Worm (Caenorhabditis elegans) whole organism, L4 larva: ENCODE results near the gene F46B6.9.

Experiments
- F26F4.8 ChIP-seq: fragments of 200-800 bp; sonication (Bioruptor generic); conservative IDR thresholded peaks from 2 replicates; pipeline ENCODE4 v1.3.6; 2022; ENCODE audit warnings: missing genetic modification characterization, missing compliant biosample characterization
- F44E2.7 ChIP-seq: fragments of 200-800 bp; sonication (Bioruptor generic); IDR thresholded peaks from 2 replicates; pipeline ENCODE4 v2.1.2; 2022; ENCODE audit warnings: missing genetic modification characterization, missing compliant biosample characterization
- T26A8.4 ChIP-seq: fragments of 200-800 bp; sonication (Bioruptor generic); IDR thresholded peaks from 2 replicates; pipeline ENCODE4 v1.3.6; 2022; ENCODE audit warnings: missing genetic modification characterization, missing compliant biosample characterization
- Y48G9A.11 ChIP-seq: fragments of 200-800 bp; sonication (Bioruptor generic); IDR thresholded peaks from 2 replicates; pipeline ENCODE4 v1.3.6; 2022; ENCODE audit warnings: missing genetic modification reagents, missing genetic modification characterization, missing compliant biosample characterization
- Y5F2A.4 ChIP-seq: fragments of 200-800 bp; sonication (Bioruptor generic); optimal IDR thresholded peaks from 2 replicates; lab custom pipeline; 2018; ENCODE audit warnings: mild to moderate bottlenecking, missing genetic modification characterization, missing compliant biosample characterization
- ZK337.2 ChIP-seq: fragments of 200-800 bp; sonication (Bioruptor generic); IDR thresholded peaks from 2 replicates; pipeline ENCODE4 v1.3.6; 2022; ENCODE audit warnings: missing genetic modification reagents, missing genetic modification characterization, missing compliant biosample characterization
- aha-1 ChIP-seq: fragments of 150-350 bp; peaks from one replicate; lab custom pipeline; 2014; ENCODE audit warnings: missing biosample characterization, missing genetic modification characterization
- ama-1 ChIP-seq: fragments of 150-350 bp; optimal IDR thresholded peaks from 2 replicates; lab custom pipeline; 2014; ENCODE audit warnings: inconsistent platforms, mixed read lengths
- arid-1 ChIP-seq: fragments of 200-800 bp; sonication (Bioruptor generic); conservative IDR thresholded peaks from 2 replicates; pipeline ENCODE4 v1.3.6; 2022; ENCODE audit warnings: missing genetic modification reagents, missing genetic modification characterization, missing compliant biosample characterization
- attf-4 ChIP-seq: sonication (generic microtip); optimal IDR thresholded peaks from 3 replicates; lab custom pipeline; 2017; ENCODE audit warnings: missing biosample characterization, missing genetic modification characterization
- ces-1 ChIP-seq: fragments of 150-350 bp; sonication (generic microtip); optimal IDR thresholded peaks from 4 replicates; lab custom pipeline; 2014; ENCODE audit warnings: missing biosample characterization, missing genetic modification reagents, missing genetic modification characterization
- cey-2 ChIP-seq: sonication (generic microtip); optimal IDR thresholded peaks from 3 replicates; lab custom pipeline; 2017; ENCODE audit warnings: missing genetic modification characterization, mild to moderate bottlenecking, missing compliant biosample characterization, antibody characterized with exemption, borderline replicate concordance; ENCODE audit not compliant: insufficient read depth
- dmd-6 ChIP-seq: fragments of 200-800 bp; sonication (Bioruptor generic); IDR thresholded peaks from 2 replicates; pipeline ENCODE4 v1.3.6; 2022; ENCODE audit warnings: missing genetic modification reagents, missing genetic modification characterization, missing compliant biosample characterization
- dmd-9 ChIP-seq: fragments of 200-800 bp; sonication (Bioruptor generic); IDR thresholded peaks from 2 replicates; pipeline ENCODE4 v1.3.6; 2022; ENCODE audit warnings: missing genetic modification reagents, missing genetic modification characterization, missing compliant biosample characterization
- dpl-1 ChIP-seq: fragments of 150-350 bp; optimal IDR thresholded peaks from 2 replicates; lab custom pipeline; 2014; ENCODE audit warnings: missing biosample characterization, missing genetic modification reagents, missing genetic modification characterization
- dve-1 ChIP-seq: sonication (generic microtip); optimal IDR thresholded peaks from 2 replicates; lab custom pipeline; 2017; ENCODE audit warnings: antibody characterized with exemption, mild to moderate bottlenecking, missing genetic modification characterization, missing compliant biosample characterization; ENCODE audit not compliant: insufficient read depth
- hlh-11 ChIP-seq: fragments of 200-800 bp; sonication (Bioruptor generic); optimal IDR thresholded peaks from 2 replicates; lab custom pipeline; 2018; ENCODE audit warnings: mild to moderate bottlenecking, missing genetic modification characterization, missing compliant biosample characterization
- hlh-30 ChIP-seq: sonication (generic microtip); optimal IDR thresholded peaks from 2 replicates; lab custom pipeline; 2017; ENCODE audit warnings: antibody characterized with exemption, mild to moderate bottlenecking, missing genetic modification characterization, missing compliant biosample characterization; ENCODE audit not compliant: insufficient read depth
- lin-1 ChIP-seq: fragments of 200-800 bp; sonication (Bioruptor generic); IDR thresholded peaks from 2 replicates; pipeline ENCODE4 v1.3.6; 2022; ENCODE audit warnings: missing genetic modification reagents, missing genetic modification characterization, missing compliant biosample characterization
- lin-38 ChIP-seq: fragments of 200-800 bp; sonication (Bioruptor generic); IDR thresholded peaks from 2 replicates; pipeline ENCODE4 v1.3.6; 2022; ENCODE audit warnings: missing genetic modification reagents, missing genetic modification characterization, missing compliant biosample characterization
- lsy-2 ChIP-seq, 2 experiments: fragments of 150-350 bp in 1 of 2; sonication (generic microtip) in 1 of 2; optimal IDR thresholded peaks; 2 replicates each; lab custom pipeline; 2014 to 2017; ENCODE audit warnings: missing biosample characterization in 2 of 2, missing genetic modification characterization in 2 of 2
- mdt-29 ChIP-seq: fragments of 200-800 bp; sonication (Bioruptor generic); IDR thresholded peaks from 2 replicates; pipeline ENCODE4 v1.3.6; 2022; ENCODE audit warnings: missing genetic modification reagents, missing genetic modification characterization, missing compliant biosample characterization
- mep-1 ChIP-seq: fragments of 150-350 bp; sonication (generic microtip); optimal IDR thresholded peaks from 3 replicates; lab custom pipeline; 2014; ENCODE audit warnings: missing biosample characterization, missing genetic modification characterization
- mes-2 ChIP-seq: sonication (generic microtip); optimal IDR thresholded peaks from 2 replicates; lab custom pipeline; 2016; ENCODE audit warnings: missing genotype, mild to moderate bottlenecking, missing genetic modification characterization, missing compliant biosample characterization; ENCODE audit not compliant: poor library complexity, severe bottlenecking
- mxl-3 ChIP-seq: fragments of 200-800 bp; sonication (Bioruptor generic); optimal IDR thresholded peaks from 2 replicates; lab custom pipeline; 2018; ENCODE audit warnings: mild to moderate bottlenecking, missing genetic modification characterization, missing compliant biosample characterization
- nhr-102 ChIP-seq: sonication (generic microtip); optimal IDR thresholded peaks from 2 replicates; lab custom pipeline; 2016; ENCODE audit warnings: mild to moderate bottlenecking, missing genetic modification characterization, moderate library complexity, missing compliant biosample characterization
- nhr-111 ChIP-seq: fragments of 200-800 bp; sonication (Bioruptor generic); optimal IDR thresholded peaks from 2 replicates; lab custom pipeline; 2018; ENCODE audit warnings: mild to moderate bottlenecking, missing genetic modification characterization, missing compliant biosample characterization
- nhr-48 ChIP-seq: sonication (generic microtip); optimal IDR thresholded peaks from 2 replicates; lab custom pipeline; 2016; ENCODE audit warnings: mild to moderate bottlenecking, missing genetic modification characterization, missing compliant biosample characterization
- php-3 ChIP-seq: fragments of 200-800 bp; sonication (Bioruptor generic); IDR thresholded peaks from 2 replicates; pipeline ENCODE4 v1.3.6; 2022; ENCODE audit warnings: missing genetic modification reagents, missing genetic modification characterization, missing compliant biosample characterization
- sdz-12 ChIP-seq: fragments of 200-800 bp; sonication (Bioruptor generic); optimal IDR thresholded peaks from 2 replicates; lab custom pipeline; 2018; ENCODE audit warnings: mild to moderate bottlenecking, missing genetic modification characterization, missing compliant biosample characterization
- snpc-1.2 ChIP-seq: fragments of 200-800 bp; sonication (Bioruptor generic); IDR thresholded peaks from 2 replicates; pipeline ENCODE4 v1.3.6; 2022; ENCODE audit warnings: missing genetic modification reagents, missing genetic modification characterization, missing compliant biosample characterization
- snpc-4 ChIP-seq: fragments of 150-350 bp; optimal IDR thresholded peaks from 2 replicates; lab custom pipeline; 2014; ENCODE audit warnings: missing biosample characterization, missing genetic modification characterization
- spr-3 ChIP-seq: fragments of 200-800 bp; sonication (Bioruptor generic); optimal IDR thresholded peaks from 2 replicates; lab custom pipeline; 2018; ENCODE audit warnings: mild to moderate bottlenecking, missing genetic modification characterization, missing compliant biosample characterization
- tag-97 ChIP-seq: fragments of 200-800 bp; sonication (Bioruptor generic); IDR thresholded peaks from 2 replicates; pipeline ENCODE4 v1.3.6; 2022; ENCODE audit warnings: missing genetic modification characterization, missing compliant biosample characterization
- unc-130 ChIP-seq: sonication (generic microtip); optimal IDR thresholded peaks from 2 replicates; lab custom pipeline; 2016; ENCODE audit warnings: missing genetic modification reagents, missing genetic modification characterization, missing compliant biosample characterization
- unc-62 ChIP-seq, 3 experiments: fragments of 150-350 bp in 1 of 3; sonication (generic microtip); optimal IDR thresholded peaks in 2 of 3; peaks in 1 of 3; 1 replicate in 1 of 3; 2 replicates in 2 of 3; lab custom pipeline; 2014 to 2017; ENCODE audit warnings: missing biosample characterization in 3 of 3, missing genetic modification characterization in 3 of 3, missing genetic modification reagents in 3 of 3, missing genotype in 1 of 3
- zfp-3 ChIP-seq: fragments of 200-800 bp; sonication (Bioruptor generic); conservative IDR thresholded peaks from 2 replicates; pipeline ENCODE4 v1.3.6; 2022; ENCODE audit warnings: missing genetic modification reagents, missing genetic modification characterization, missing compliant biosample characterization
- zip-11 ChIP-seq: fragments of 200-800 bp; sonication (Bioruptor generic); IDR thresholded peaks from 2 replicates; pipeline ENCODE4 v1.3.6; 2022; ENCODE audit warnings: missing genetic modification characterization, missing compliant biosample characterization
- zip-2 ChIP-seq: fragments of 150-350 bp; optimal IDR thresholded peaks from 2 replicates; lab custom pipeline; 2014; ENCODE audit warnings: missing biosample characterization, missing genetic modification characterization
- ztf-11 ChIP-seq: fragments of 150-350 bp; optimal IDR thresholded peaks from 2 replicates; lab custom pipeline; 2014; ENCODE audit warnings: missing biosample characterization, missing genetic modification characterization

Gene F46B6.9

DNA sequence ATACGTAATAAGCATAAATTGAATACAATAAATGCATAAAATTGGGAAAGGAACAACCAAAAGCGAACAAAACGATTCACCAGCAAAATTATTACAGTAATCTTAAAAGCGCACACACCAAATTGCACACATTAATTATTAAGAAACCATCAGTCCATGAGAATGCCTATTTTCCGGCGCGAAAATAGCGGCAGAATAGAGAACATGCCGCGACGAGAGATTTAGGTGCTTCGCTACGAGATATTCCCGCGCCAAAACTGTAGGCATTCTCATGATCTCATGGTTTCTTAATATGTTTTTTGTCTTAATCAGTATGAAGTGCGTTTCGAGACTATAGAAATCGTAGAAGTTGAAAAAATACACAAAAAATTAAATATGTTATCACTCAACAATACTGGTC is 12.4 kb upstream of the F46B6.9 start:
- TF ChIP-seq dve-1 (tag; lab: Kevin White, UChicago) (no peak), F26F4.8 (GFP tag; lab: Robert Waterston, UW) (no peak), T26A8.4 (GFP tag; lab: Robert Waterston, UW) (no peak), ZK337.2 (GFP tag; lab: Robert Waterston, UW) (no peak), nhr-102 (no peak), ztf-11 (tag; lab: Kevin White, UChicago) (no peak), Y48G9A.11 (GFP tag; lab: Robert Waterston, UW) (no peak), zip-2 (no peak), zfp-3 (GFP tag; lab: Robert Waterston, UW) (no peak), snpc-4 (tag; lab: Kevin White, UChicago) (no peak), tag-97 (GFP tag; lab: Robert Waterston, UW) (no peak), dpl-1 (no peak), ces-1 (GFP tag; lab: Kevin White, UChicago) (no peak), mxl-3 (no peak), hlh-11 (tag; lab: Kevin White, UChicago) (no peak), zip-11 (no peak), sdz-12 (GFP tag; lab: Kevin White, UChicago) (no peak), mdt-29 (GFP tag; lab: Robert Waterston, UW) (no peak)

- TF ChIP-seq hlh-30: no peak
- TF ChIP-seq arid-1: 0 out of 2 replicates have a peak, but pooled peaks have one; percentile 21
- peak; percentile 32; the same call in 1 of the 2 replicates for TF ChIP-seq lin-38 (GFP tag; lab: Robert Waterston, UW)
- TF ChIP-seq dve-1 (tag; lab: Kevin White, UChicago): peak; percentile 3
- TF ChIP-seq unc-62 (GFP tag; optimal IDR thresholded peaks at IDR 0.05 in 1 of 2; lab: Kevin White, UChicago): peak in 1 of 2 experiments; percentile 49
- no peak for TF ChIP-seq unc-62 (tag; optimal IDR thresholded peaks at IDR 0.05; lab: Kevin White, UChicago)
- peak; percentile 22 for TF ChIP-seq hlh-11 (tag; lab: Kevin White, UChicago)
- no peak for TF ChIP-seq cey-2
- peak; percentile 24 for TF ChIP-seq spr-3 (GFP tag; lab: Kevin White, UChicago)
- peak; percentile 19 for TF ChIP-seq nhr-48 (tag; lab: Kevin White, UChicago)
- TF ChIP-seq lsy-2 (tag; optimal IDR thresholded peaks at IDR 0.05; lab: Kevin White, UChicago): peak in 1 of 2 experiments; percentile 30
- TF ChIP-seq F26F4.8 (GFP tag; lab: Robert Waterston, UW): no peak
- peak; percentile 10 for TF ChIP-seq unc-130 (GFP tag; lab: Kevin White, UChicago)
- TF ChIP-seq zfp-3 (GFP tag; lab: Robert Waterston, UW): 0 out of 2 replicates have a peak, but pooled peaks have one; percentile 10
- TF ChIP-seq snpc-1.2 (GFP tag; lab: Robert Waterston, UW): peak; percentile 44; the same call in 1 of the 2 replicates
- TF ChIP-seq Y5F2A.4 (GFP tag; lab: Kevin White, UChicago): peak; percentile 36
- peak; percentile 9 for TF ChIP-seq mep-1
- TF ChIP-seq attf-4 (tag; lab: Kevin White, UChicago): no peak
- TF ChIP-seq ztf-11 (tag; lab: Kevin White, UChicago): no peak
- peak; percentile 88 for TF ChIP-seq ama-1 (lab: Kevin White, UChicago)
- TF ChIP-seq F44E2.7: no peak
- TF ChIP-seq lin-1 (GFP tag; lab: Robert Waterston, UW): no peak
- TF ChIP-seq nhr-102: peak; percentile 26
- TF ChIP-seq mes-2 (tag; lab: Kevin White, UChicago): peak; percentile 19
- TF ChIP-seq dmd-9 (GFP tag; lab: Robert Waterston, UW): 0 out of 2 replicates have a peak, but pooled peaks have one; percentile 30
- peak; percentile 94 for TF ChIP-seq aha-1
- TF ChIP-seq php-3 (GFP tag; lab: Robert Waterston, UW): 0 out of 2 replicates have a peak, but pooled peaks have one; percentile 8
- peak; percentile 0 for TF ChIP-seq nhr-111 (GFP tag; lab: Kevin White, UChicago)
- TF ChIP-seq dmd-6 (GFP tag; lab: Robert Waterston, UW): peak; percentile 16; the same call in 1 of the 2 replicates
- peak; percentile 80 for TF ChIP-seq sdz-12 (GFP tag; lab: Kevin White, UChicago)
Observed at ce11 chrV:9786721-9787131, 9.9 kb upstream of the F46B6.9 start, which contains the start of gene F46B6.6. TSS of gene F46B6.6 (minus strand) at chrV:9786868.
